Worm (Caenorhabditis elegans): ENCODE results near the gene B0218.5.

- TF ChIP-seq ref-1 (GFP tag; conservative IDR thresholded peaks at IDR 0.05), result no peak
- TF ChIP-seq klf-2 (GFP tag; conservative IDR thresholded peaks at IDR 0.05), result no peak
- no peak for TF ChIP-seq med-1 (GFP tag; optimal IDR thresholded peaks at IDR 0.05; ENCODE audit: insufficient read depth)
- no peak for TF ChIP-seq flt-1 (GFP tag; IDR thresholded peaks at IDR 0.05)
- TF ChIP-seq tab-1 (GFP tag; IDR thresholded peaks at IDR 0.05), result no peak
- no peak for TF ChIP-seq T22C8.4 (GFP tag; IDR thresholded peaks at IDR 0.05)
- no peak for TF ChIP-seq cog-1 (tag; optimal IDR thresholded peaks at IDR 0.05)
Observed at ce11 chrIV:8153163-8153562, 3.9 kb downstream of the B0218.5 start.
